Fruit fly (Drosophila melanogaster) whole organism: Measurements from ENCODE around the gene Mgat4b.

ENCODE experiments used
- psq ChIP-seq: fragments of >200 bp; optimal IDR thresholded peaks from 2 replicates; lab custom pipeline; 2017
- usp ChIP-seq: fragments of >200 bp; optimal IDR thresholded peaks from 2 replicates; lab custom pipeline; 2017; ENCODE audit warnings: missing biosample characterization, missing genetic modification characterization, mixed read lengths

DNA sequence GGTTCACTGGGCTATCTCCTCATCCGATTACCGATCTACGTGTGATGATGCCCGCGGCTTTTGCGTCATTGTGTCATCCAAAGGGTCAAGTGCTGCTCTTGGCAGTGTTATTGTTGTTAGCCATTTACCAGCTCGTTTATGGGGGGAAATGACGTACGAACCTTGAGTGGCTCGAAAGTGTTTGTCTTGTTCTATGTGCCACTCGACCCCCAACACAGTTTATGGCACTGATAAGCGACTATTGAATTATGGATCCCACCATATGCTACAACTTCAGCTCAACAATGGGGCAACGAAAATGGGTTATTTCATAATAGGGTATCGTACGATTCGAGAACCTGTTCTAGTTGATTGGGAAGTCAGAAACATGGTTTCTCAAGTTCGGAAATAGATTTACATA, 10.2 kb upstream of the Mgat4b start:
- no peak for TF ChIP-seq usp (GFP tag; lab: Kevin White, UChicago)
- no peak for TF ChIP-seq psq (lab: Kevin White, UChicago)
